Worm (Caenorhabditis elegans): ENCODE measurements around the gene unc-52.

- no peak for TF ChIP-seq daf-12 (tag; optimal IDR thresholded peaks at IDR 0.05)
- no peak for TF ChIP-seq egl-5 (tag; optimal IDR thresholded peaks at IDR 0.05)
- TF ChIP-seq unc-39 (tag; optimal IDR thresholded peaks at IDR 0.05), result no peak
- no peak for TF ChIP-seq nhr-25 (tag; optimal IDR thresholded peaks at IDR 0.05)
- no peak for TF ChIP-seq unc-62 (GFP tag; optimal IDR thresholded peaks at IDR 0.05)
Measured at ce11 chrII:14706479-14706878, 22.2 kb upstream of the unc-52 start.

Data from whole organism, L3 larva.